Worm (Caenorhabditis elegans) whole organism, late embryonic: ENCODE measurements around the gene dbl-1.

Source experiments
- ama-1 ChIP-seq: fragments of 150-350 bp; optimal IDR thresholded peaks from 2 replicates; lab custom pipeline; 2014
- fkh-10 ChIP-seq: fragments of 150-350 bp; optimal IDR thresholded peaks from 2 replicates; lab custom pipeline; 2014; ENCODE audit warnings: missing biosample characterization, missing genetic modification reagents, missing genetic modification characterization
- lin-11 ChIP-seq: fragments of 200-800 bp; sonication (Bioruptor generic); optimal IDR thresholded peaks from 2 replicates; lab custom pipeline; 2018; ENCODE audit warnings: mild to moderate bottlenecking, missing genetic modification characterization, missing compliant biosample characterization
- nfya-1 ChIP-seq: sonication (generic microtip); optimal IDR thresholded peaks from 2 replicates; lab custom pipeline; 2017; ENCODE audit warnings: missing genetic modification characterization, mild to moderate bottlenecking, missing compliant biosample characterization, antibody characterized with exemption, moderate library complexity
- unc-3 ChIP-seq, 2 experiments: fragments of 200-800 bp in 1 of 2; sonication (Bioruptor generic) in 1 of 2; sonication (generic microtip) in 1 of 2; conservative IDR thresholded peaks in 1 of 2; optimal IDR thresholded peaks in 1 of 2; 2 replicates each; pipeline versions ENCODE4 v1.3.6 to Lab custom; 2016 to 2022; ENCODE audit warnings: missing compliant biosample characterization in 2 of 2, missing genetic modification characterization in 2 of 2, missing genetic modification reagents in 1 of 2

ce11 chrV:6769440-6769839 lies 11.5 kb downstream of the dbl-1 start:
- TF ChIP-seq ama-1 (lab: Kevin White, UChicago): no peak
- no peak for TF ChIP-seq nfya-1
- TF ChIP-seq lin-11 (tag; lab: Kevin White, UChicago): no peak
- no peak for TF ChIP-seq unc-3 (GFP tag; conservative IDR thresholded peaks at IDR 0.05; lab: Robert Waterston, UW)
- no peak for TF ChIP-seq unc-3 (tag; optimal IDR thresholded peaks at IDR 0.05; lab: Kevin White, UChicago)
- no peak for TF ChIP-seq fkh-10 (GFP tag; lab: Kevin White, UChicago)
